Fruit fly (Drosophila melanogaster): ENCODE data around the gene Brms1.

Gene Brms1

DNA sequence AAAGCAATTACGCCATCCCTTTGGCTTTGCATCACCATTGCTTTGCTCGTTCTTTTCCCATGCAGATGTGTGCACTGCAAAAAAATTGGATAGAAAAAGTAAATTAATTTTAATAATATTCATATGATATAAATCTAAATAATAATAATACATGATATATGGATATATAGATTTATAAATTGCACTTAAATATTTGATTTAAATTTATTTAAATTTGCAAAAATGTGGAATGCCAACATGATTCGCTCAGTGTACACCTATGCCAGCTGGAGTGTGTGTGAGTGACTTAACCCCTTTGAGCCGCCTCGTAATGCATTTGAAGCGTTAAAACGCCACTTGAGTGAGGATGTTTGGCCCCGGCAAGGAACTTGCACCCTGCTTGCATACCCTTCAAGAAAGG lies 4.3 kb upstream of the Brms1 start (continued):
- TF ChIP-seq Lpt (GFP tag; optimal IDR thresholded peaks at IDR 0.05) (no peak), vri (GFP tag; optimal IDR thresholded peaks at IDR 0.05) (no peak), CG15336 (GFP tag; IDR thresholded peaks at IDR 0.05) (0 out of 2 replicates have a peak, but pooled peaks have one; percentile 13), CG6792 (GFP tag; optimal IDR thresholded peaks at IDR 0.05) (no peak), salr (GFP tag; optimal IDR thresholded peaks at IDR 0.05) (no peak), Blimp-1 (GFP tag; optimal IDR thresholded peaks at IDR 0.05) (no peak), CG6163 (GFP tag; IDR thresholded peaks at IDR 0.05) (no peak), Eip93F (GFP tag; optimal IDR thresholded peaks at IDR 0.05) (no peak), OdsH (GFP tag; optimal IDR thresholded peaks at IDR 0.05) (peak; percentile 22), cyc (GFP tag; optimal IDR thresholded peaks at IDR 0.05) (no peak), CG6808 (GFP tag; optimal IDR thresholded peaks at IDR 0.05) (peak; percentile 23), CG6854 (GFP tag; optimal IDR thresholded peaks at IDR 0.05) (no peak), Hr4 (GFP tag; optimal IDR thresholded peaks at IDR 0.05) (no peak), Sox15 (GFP tag; optimal IDR thresholded peaks at IDR 0.05) (no peak), pdm3 (GFP tag; optimal IDR thresholded peaks at IDR 0.05) (no peak), fkh (GFP tag; optimal IDR thresholded peaks at IDR 0.05) (no peak), achi (GFP tag; optimal IDR thresholded peaks at IDR 0.05) (peak; percentile 25), CG31627 (GFP tag; optimal IDR thresholded peaks at IDR 0.05) (no peak)

DNA sequence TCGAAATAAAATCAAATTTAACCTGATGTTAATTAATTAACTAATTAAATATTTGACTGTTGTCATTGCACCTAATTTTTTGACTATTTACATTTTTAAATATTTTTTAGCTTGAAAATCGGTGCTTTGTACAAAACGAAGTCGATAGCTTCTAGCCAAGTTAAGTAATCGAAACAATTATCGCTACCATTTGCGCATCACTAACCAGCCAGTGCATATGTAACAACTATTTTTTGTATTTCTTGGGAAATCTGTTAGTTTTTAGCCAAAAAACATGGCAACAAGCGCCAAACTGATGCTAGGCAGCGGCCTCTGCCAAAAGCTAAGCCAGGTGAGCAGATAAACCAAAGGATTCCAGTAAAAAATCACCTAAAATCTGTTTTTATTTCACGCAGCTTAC lies 2.5 kb downstream of the Brms1 start, which contains the start of gene mRpL49:
TSS of gene mRpL49 (plus strand) at position 192 of the 400 bp plus-strand sequence.
- TF ChIP-seq Hr4 (GFP tag; optimal IDR thresholded peaks at IDR 0.05) (no peak), Blimp-1 (GFP tag; optimal IDR thresholded peaks at IDR 0.05) (no peak), CG6276 (GFP tag; optimal IDR thresholded peaks at IDR 0.05) (no peak), CG8319 (GFP tag; optimal IDR thresholded peaks at IDR 0.05) (no peak)

DNA sequence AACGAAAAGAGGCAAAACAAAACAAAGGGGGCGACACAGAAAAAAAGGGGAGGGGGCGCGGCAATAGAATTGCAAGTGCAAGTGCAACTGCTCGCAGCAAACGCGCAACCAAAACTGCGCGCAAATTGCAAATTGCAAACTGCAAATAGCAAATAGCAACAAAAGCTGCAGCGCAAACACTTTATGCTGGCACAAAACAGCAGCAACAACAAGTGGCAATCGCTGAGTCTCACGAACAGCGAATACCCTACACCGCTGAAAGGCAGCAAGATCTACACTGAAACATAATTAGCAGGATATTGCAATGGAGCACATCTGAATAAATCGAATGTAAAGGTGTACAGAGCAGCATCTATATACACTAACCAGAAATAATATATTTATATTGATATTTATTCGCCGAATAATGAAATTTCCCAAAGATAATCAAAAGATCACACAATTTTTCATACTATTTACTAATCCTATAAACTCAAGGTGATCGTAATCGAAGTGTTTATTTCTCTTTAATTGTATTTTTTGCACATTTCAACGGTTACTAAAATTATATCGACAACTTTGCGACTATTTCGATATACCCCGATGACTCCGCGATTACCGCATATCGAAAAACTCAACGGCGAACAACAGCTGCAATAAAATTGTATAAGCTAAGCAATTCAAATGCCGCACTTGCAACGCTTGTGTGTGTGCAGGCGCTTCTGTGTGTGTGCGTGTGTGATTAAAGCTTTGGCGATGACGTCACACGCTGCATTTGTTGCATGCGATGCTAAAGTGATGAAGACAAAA lies 3.3 kb downstream of the Brms1 start, which contains the start of gene CG4404:
TSS of gene CG4404 (minus strand) at position 118 of the 789 bp plus-strand sequence.
- TF ChIP-seq CG32006 (GFP tag; optimal IDR thresholded peaks at IDR 0.05) (peak; percentile 70), Sox14 (GFP tag; optimal IDR thresholded peaks at IDR 0.05) (no peak), OdsH (GFP tag; optimal IDR thresholded peaks at IDR 0.05) (peak; percentile 28), Eip78C (GFP tag) (peak; percentile 66), eg (GFP tag; IDR thresholded peaks at IDR 0.05) (0 out of 3 replicates have a peak, but pooled peaks have one; percentile 51), achi (GFP tag; optimal IDR thresholded peaks at IDR 0.05) (peak; percentile 11), CG6276 (GFP tag; optimal IDR thresholded peaks at IDR 0.05) (peak; percentile 41), CG15336 (GFP tag; IDR thresholded peaks at IDR 0.05) (peak; percentile 51), CG7368 (GFP tag; optimal IDR thresholded peaks at IDR 0.05) (no peak), Sox15 (GFP tag; optimal IDR thresholded peaks at IDR 0.05) (no peak), CG11902 (GFP tag; optimal IDR thresholded peaks at IDR 0.05) (no peak), salr (GFP tag; optimal IDR thresholded peaks at IDR 0.05) (peak in 1 of 2 experiments; percentile 37), acj6 (GFP tag; optimal IDR thresholded peaks at IDR 0.05) (peak; percentile 14), Lpt (GFP tag; optimal IDR thresholded peaks at IDR 0.05) (no peak), Hr4 (GFP tag; optimal IDR thresholded peaks at IDR 0.05) (peak; percentile 50), CG11294 (GFP tag; IDR thresholded peaks at IDR 0.05) (no peak), esn (GFP tag; optimal IDR thresholded peaks at IDR 0.05) (no peak), CG4318 (GFP tag; optimal IDR thresholded peaks at IDR 0.05) (peak; percentile 32)

DNA sequence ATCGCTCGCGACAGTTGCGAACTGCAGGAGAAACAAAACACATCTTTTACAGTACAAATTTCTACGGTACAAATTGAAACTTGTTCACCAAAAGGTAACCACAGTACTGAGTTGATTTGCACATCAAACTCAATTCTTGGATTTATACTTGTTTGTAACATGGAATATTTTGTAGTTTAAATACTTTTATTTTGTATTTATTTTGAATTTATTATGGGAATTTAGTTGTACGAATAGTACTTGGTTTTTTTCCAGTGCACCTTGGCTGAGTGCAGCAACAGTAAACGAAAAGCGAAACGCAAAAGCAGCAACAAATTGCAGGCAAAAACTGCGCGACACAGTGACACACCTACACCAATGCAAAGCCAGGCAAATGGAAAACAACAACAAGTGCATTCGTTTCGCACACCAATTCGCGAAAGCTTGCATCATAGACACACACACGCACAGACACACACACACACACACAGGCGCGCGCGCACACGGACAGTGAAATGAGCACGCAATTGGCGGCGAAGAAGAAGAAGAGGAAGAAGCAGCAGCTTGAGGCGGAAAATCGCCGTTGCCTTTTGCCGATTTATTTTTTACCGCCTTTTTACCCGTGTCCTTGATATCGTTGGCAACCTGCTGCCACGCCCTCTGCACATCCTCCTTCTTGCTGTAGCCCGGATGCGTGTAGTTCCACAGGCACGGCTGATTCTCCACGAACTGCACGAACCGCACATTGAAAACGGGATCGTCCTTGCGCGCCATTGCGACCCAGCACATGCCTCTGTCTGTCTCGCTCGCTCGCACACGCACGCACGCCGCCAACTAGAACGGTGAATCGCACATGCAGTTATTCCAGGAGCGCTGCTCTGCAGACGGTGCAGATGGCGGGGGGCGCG lies 4.2 kb downstream of the Brms1 start:
- TF ChIP-seq dac (GFP tag; optimal IDR thresholded peaks at IDR 0.05) (no peak), CG3032 (tag; optimal IDR thresholded peaks at IDR 0.05) (peak; percentile 23), CG3919 (GFP tag; optimal IDR thresholded peaks at IDR 0.05) (peak; percentile 40), dsx (GFP tag; optimal IDR thresholded peaks at IDR 0.05; ENCODE audit: poor library complexity, severe bottlenecking) (peak; percentile 42), CG6808 (GFP tag; optimal IDR thresholded peaks at IDR 0.05) (peak; percentile 15), salr (GFP tag; optimal IDR thresholded peaks at IDR 0.05) (no peak), esn (GFP tag; optimal IDR thresholded peaks at IDR 0.05) (peak; percentile 49), CG4318 (GFP tag; optimal IDR thresholded peaks at IDR 0.05) (peak; percentile 46), svp (GFP tag) (peak; percentile 66), CG10669 (GFP tag; optimal IDR thresholded peaks at IDR 0.05) (peak; percentile 23), topi (GFP tag; optimal IDR thresholded peaks at IDR 0.05) (peak; percentile 44), CG15336 (GFP tag; IDR thresholded peaks at IDR 0.05) (peak; percentile 78), Gug (GFP tag; IDR thresholded peaks at IDR 0.05) (peak; percentile 37; the same call in 1 of the 2 replicates), Hr39 (GFP tag; optimal IDR thresholded peaks at IDR 0.05) (no peak), Lpt (GFP tag; optimal IDR thresholded peaks at IDR 0.05) (peak; percentile 37), Hr38 (GFP tag; optimal IDR thresholded peaks at IDR 0.05) (no peak), fkh (GFP tag; optimal IDR thresholded peaks at IDR 0.05) (no peak), CG6276 (GFP tag; optimal IDR thresholded peaks at IDR 0.05) (peak; percentile 63), CG7368 (GFP tag; optimal IDR thresholded peaks at IDR 0.05) (peak; percentile 30), CG32006 (GFP tag; optimal IDR thresholded peaks at IDR 0.05) (peak; percentile 65), CG6792 (GFP tag; optimal IDR thresholded peaks at IDR 0.05) (peak; percentile 16), CG31627 (GFP tag; optimal IDR thresholded peaks at IDR 0.05) (no peak)

Data from whole organism, prepupa.